Worm (Caenorhabditis elegans): Measurements from ENCODE around the gene srlf-17.

The srlf-17 gene

ce11 chrIV:11118837-11119491, 16.5 kb upstream of the srlf-17 start, which contains the start of the genes imp-2 and enpl-1 (continued):
- TF ChIP-seq tag-97 (GFP tag; IDR thresholded peaks at IDR 0.05) (no peak), dve-1 (tag; optimal IDR thresholded peaks at IDR 0.05; ENCODE audit: insufficient read depth) (peak; percentile 93), daf-12 (tag; optimal IDR thresholded peaks at IDR 0.05) (no peak), F44E2.7 (GFP tag; IDR thresholded peaks at IDR 0.05) (no peak), ces-1 (GFP tag; optimal IDR thresholded peaks at IDR 0.05) (no peak), aly-2 (tag; optimal IDR thresholded peaks at IDR 0.05) (no peak), Y48G9A.11 (GFP tag; IDR thresholded peaks at IDR 0.05) (no peak), fkh-10 (GFP tag; optimal IDR thresholded peaks at IDR 0.05) (peak; percentile 85), zfp-3 (GFP tag; conservative IDR thresholded peaks at IDR 0.05) (0 out of 2 replicates have a peak, but pooled peaks have one; percentile 13), ceh-82 (tag; optimal IDR thresholded peaks at IDR 0.05) (no peak), zag-1 (tag; optimal IDR thresholded peaks at IDR 0.05) (peak; percentile 68), nhr-77 (tag; optimal IDR thresholded peaks at IDR 0.05) (peak; percentile 77), attf-4 (tag; optimal IDR thresholded peaks at IDR 0.05) (no peak)

- TF ChIP-seq nhr-77 (tag; optimal IDR thresholded peaks at IDR 0.05) (no peak), lsy-2 (tag; optimal IDR thresholded peaks at IDR 0.05) (no peak), zfp-3 (GFP tag; conservative IDR thresholded peaks at IDR 0.05) (no peak), mep-1 (tag; optimal IDR thresholded peaks at IDR 0.05) (no peak), ceh-82 (tag; optimal IDR thresholded peaks at IDR 0.05) (no peak), sdz-12 (GFP tag; optimal IDR thresholded peaks at IDR 0.05) (no peak), Y48G9A.11 (GFP tag; IDR thresholded peaks at IDR 0.05) (no peak), snpc-1.2 (GFP tag; IDR thresholded peaks at IDR 0.05) (no peak), hlh-30 (tag; optimal IDR thresholded peaks at IDR 0.05; ENCODE audit: insufficient read depth) (no peak), mes-2 (tag; optimal IDR thresholded peaks at IDR 0.05; ENCODE audit: poor library complexity, severe bottlenecking) (no peak)
These were observed 10.1 kb upstream of the srlf-17 start, which contains the start of gene clc-9 for ce11 chrIV:11112641-11113040. clc-9 (plus strand) TSS chrIV:11112941.

ce11 chrIV:11111898-11112297, 9.4 kb upstream of the srlf-17 start:
- no peak for TF ChIP-seq ztf-11 (tag; optimal IDR thresholded peaks at IDR 0.05)
- TF ChIP-seq daf-12 (tag; optimal IDR thresholded peaks at IDR 0.05): no peak
- TF ChIP-seq hlh-30 (tag; optimal IDR thresholded peaks at IDR 0.05; ENCODE audit: insufficient read depth): peak; percentile 36
- TF ChIP-seq aha-1 (tag): no peak

ce11 chrIV:11110995-11111619, 8.6 kb upstream of the srlf-17 start, which contains the start of gene rps-5:
rps-5 (minus strand) TSS chrIV:11111045.
- TF ChIP-seq nhr-6 (tag; optimal IDR thresholded peaks at IDR 0.05): peak; percentile 58
- peak; percentile 43 for TF ChIP-seq hlh-30 (tag; optimal IDR thresholded peaks at IDR 0.05; ENCODE audit: insufficient read depth)
- no peak for TF ChIP-seq mdl-1 (tag; optimal IDR thresholded peaks at IDR 0.05)
- peak in 1 of 2 experiments; percentile 25 for TF ChIP-seq hif-1 (tag; optimal IDR thresholded peaks at IDR 0.05)
- peak; percentile 51 for TF ChIP-seq lin-38 (GFP tag; IDR thresholded peaks at IDR 0.05)
- peak in 1 of 2 experiments; percentile 85 for TF ChIP-seq lsy-2 (tag; optimal IDR thresholded peaks at IDR 0.05)
- TF ChIP-seq snpc-1.2 (GFP tag; IDR thresholded peaks at IDR 0.05): peak; percentile 50; the same call in 1 of the 2 replicates
- TF ChIP-seq daf-8 (GFP tag; IDR thresholded peaks at IDR 0.05): no peak
- peak; percentile 82 for TF ChIP-seq dpl-1 (GFP tag; optimal IDR thresholded peaks at IDR 0.05)
- TF ChIP-seq dve-1 (tag; optimal IDR thresholded peaks at IDR 0.05; ENCODE audit: insufficient read depth): peak; percentile 46
- 0 out of 2 replicates have a peak, but pooled peaks have one; percentile 55 for TF ChIP-seq hmg-1.1 (GFP tag; IDR thresholded peaks at IDR 0.05)
- peak; percentile 32 for TF ChIP-seq hlh-11 (tag; optimal IDR thresholded peaks at IDR 0.05)
- peak; percentile 63 for TF ChIP-seq mes-2 (tag; optimal IDR thresholded peaks at IDR 0.05; ENCODE audit: poor library complexity, severe bottlenecking)
- peak in 1 of 2 experiments; percentile 87 for TF ChIP-seq unc-62 (GFP tag; optimal IDR thresholded peaks at IDR 0.05 in 1 of 2)
- no peak for TF ChIP-seq unc-62 (tag; optimal IDR thresholded peaks at IDR 0.05)
- peak; percentile 22 for TF ChIP-seq nhr-11 (tag; optimal IDR thresholded peaks at IDR 0.05)
- TF ChIP-seq tag-97 (GFP tag; IDR thresholded peaks at IDR 0.05): no peak
- no peak for TF ChIP-seq D1046.2 (GFP tag; IDR thresholded peaks at IDR 0.05)
- TF ChIP-seq nhr-28 (tag; optimal IDR thresholded peaks at IDR 0.05): peak; percentile 17
- peak; percentile 47 for TF ChIP-seq mep-1 (tag; optimal IDR thresholded peaks at IDR 0.05)
- TF ChIP-seq nhr-41 (GFP tag; IDR thresholded peaks at IDR 0.05): no peak
